Fruit fly (Drosophila melanogaster) whole organism, wandering third instar larva: Measurements from ENCODE around the gene Neos.

Source experiments
- Abd-B ChIP-seq: fragments of >200 bp; optimal IDR thresholded peaks from 2 replicates; lab custom pipeline; 2017; ENCODE audit warnings: missing biosample characterization, missing genetic modification characterization
- CG32264 ChIP-seq: fragments of 200-800 bp; sonication (Bioruptor generic); optimal IDR thresholded peaks from 2 replicates; lab custom pipeline; 2016; ENCODE audit warnings: missing biosample characterization, missing genetic modification characterization
- CG9705 ChIP-seq: fragments of 200-800 bp; sonication (Bioruptor generic); optimal IDR thresholded peaks from 2 replicates; lab custom pipeline; 2018; ENCODE audit warnings: missing biosample characterization, mild to moderate bottlenecking, missing genetic modification characterization
- CrebA ChIP-seq: fragments of 200-800 bp; sonication (Bioruptor generic); optimal IDR thresholded peaks from 2 replicates; lab custom pipeline; 2016; ENCODE audit warnings: missing biosample characterization, mild to moderate bottlenecking, missing genetic modification characterization, borderline replicate concordance
- Dfd ChIP-seq: fragments of >200 bp; optimal IDR thresholded peaks from 2 replicates; lab custom pipeline; 2017; ENCODE audit warnings: missing biosample characterization, missing genetic modification characterization
- Dif ChIP-seq: fragments of 200-275, 200-300 bp; sonication (Bioruptor generic); optimal IDR thresholded peaks from 2 replicates; lab custom pipeline; 2018; ENCODE audit warnings: missing biosample characterization, missing genetic modification characterization; ENCODE audit not compliant: partially characterized antibody
- HLH106 ChIP-seq: fragments of 200-800 bp; optimal IDR thresholded peaks from 3 replicates; lab custom pipeline; 2019; ENCODE audit warnings: missing biosample characterization, mild to moderate bottlenecking, missing genetic modification characterization, moderate library complexity
- Hnf4 ChIP-seq: fragments of 200-800 bp; sonication (Bioruptor generic); optimal IDR thresholded peaks from 2 replicates; lab custom pipeline; 2016; ENCODE audit warnings: missing biosample characterization, mild to moderate bottlenecking, missing genetic modification characterization
- Hr78 ChIP-seq: fragments of >200 bp; optimal IDR thresholded peaks from 2 replicates; lab custom pipeline; 2017; ENCODE audit warnings: missing biosample characterization, missing genetic modification characterization
- Hr83 ChIP-seq: fragments of 200-300 bp; sonication (Bioruptor generic); optimal IDR thresholded peaks from 2 replicates; lab custom pipeline; 2016; ENCODE audit warnings: missing biosample characterization, mild to moderate bottlenecking, missing genetic modification characterization, moderate library complexity; ENCODE audit not compliant: poor library complexity, severe bottlenecking
- Jra ChIP-seq: sonication (Bioruptor generic); optimal IDR thresholded peaks from 2 replicates; lab custom pipeline; 2016; ENCODE audit warnings: missing biosample characterization, missing genetic modification characterization
- Myc ChIP-seq: fragments of >200 bp; optimal IDR thresholded peaks from 2 replicates; lab custom pipeline; 2017
- N ChIP-seq: fragments of >200 bp; optimal IDR thresholded peaks from 2 replicates; lab custom pipeline; 2018; ENCODE audit warnings: missing biosample characterization, missing external identifiers, missing genetic modification characterization
- OdsH ChIP-seq: fragments of 200-800 bp; sonication (Bioruptor generic); optimal IDR thresholded peaks from 2 replicates; lab custom pipeline; 2016; ENCODE audit warnings: missing biosample characterization, mild to moderate bottlenecking, missing genetic modification characterization
- Rel ChIP-seq, 2 experiments: fragments of 200-800 bp; sonication (Bioruptor generic) in 1 of 2; optimal IDR thresholded peaks; 2 replicates in 1 of 2; 3 replicates in 1 of 2; lab custom pipeline; 2016 to 2019; ENCODE audit warnings: mild to moderate bottlenecking in 2 of 2, missing biosample characterization in 2 of 2, missing genetic modification characterization in 2 of 2, moderate library complexity in 1 of 2
- Sp1 ChIP-seq: fragments of 200-800 bp; sonication (Bioruptor generic); optimal IDR thresholded peaks from 3 replicates; lab custom pipeline; 2019; ENCODE audit warnings: missing biosample characterization, mild to moderate bottlenecking, missing genetic modification characterization, moderate library complexity
- Vsx2 ChIP-seq: fragments of 200-300, 225-300 bp; sonication (Bioruptor generic); optimal IDR thresholded peaks from 2 replicates; lab custom pipeline; 2018; ENCODE audit warnings: missing biosample characterization, missing genetic modification characterization; ENCODE audit not compliant: partially characterized antibody
- br ChIP-seq: fragments of 200-800 bp; sonication (Bioruptor generic); optimal IDR thresholded peaks from 2 replicates; lab custom pipeline; 2016; ENCODE audit warnings: missing biosample characterization, missing genetic modification characterization
- brk ChIP-seq: fragments of 200-800 bp; sonication (Bioruptor generic); optimal IDR thresholded peaks from 2 replicates; lab custom pipeline; 2016; ENCODE audit warnings: missing biosample characterization, mild to moderate bottlenecking, missing genetic modification characterization
- dl ChIP-seq, 2 experiments: fragments of 175-275, 200-275 bp in 1 of 2; fragments of 200-275 bp in 1 of 2; sonication (Bioruptor generic); optimal IDR thresholded peaks; lab custom pipeline; 2018; ENCODE audit warnings: mild to moderate bottlenecking in 2 of 2, missing biosample characterization in 2 of 2, missing genetic modification characterization in 2 of 2, moderate library complexity in 2 of 2; ENCODE audit not compliant: partially characterized antibody in 2 of 2, insufficient read depth in 1 of 2
- dmrt93B ChIP-seq: fragments of 200-800 bp; sonication (Bioruptor generic); optimal IDR thresholded peaks from 2 replicates; lab custom pipeline; 2018; ENCODE audit warnings: missing biosample characterization, mild to moderate bottlenecking, missing genetic modification characterization
- dsf ChIP-seq: sonication (Bioruptor generic); optimal IDR thresholded peaks from 2 replicates; lab custom pipeline; 2016; ENCODE audit warnings: missing biosample characterization, missing genetic modification characterization, borderline replicate concordance
- ey ChIP-seq: fragments of 200-800 bp; sonication (Bioruptor generic); optimal IDR thresholded peaks from 2 replicates; lab custom pipeline; 2016; ENCODE audit warnings: missing biosample characterization, missing genetic modification characterization
- foxo ChIP-seq, 2 experiments: fragments of 200-800 bp; sonication (Bioruptor generic); optimal IDR thresholded peaks; 2 replicates in 1 of 2; 3 replicates in 1 of 2; lab custom pipeline; 2016 to 2017; ENCODE audit warnings: missing biosample characterization in 2 of 2, missing genetic modification characterization in 2 of 2
- fru ChIP-seq: fragments of 200-800 bp; sonication (Bioruptor generic); optimal IDR thresholded peaks from 3 replicates; lab custom pipeline; 2016; ENCODE audit warnings: missing biosample characterization, mild to moderate bottlenecking, missing genetic modification characterization
- h ChIP-seq: fragments of 200-800 bp; sonication (Bioruptor generic); optimal IDR thresholded peaks from 3 replicates; lab custom pipeline; 2016; ENCODE audit warnings: missing biosample characterization, mild to moderate bottlenecking, missing genetic modification characterization
- jim ChIP-seq: fragments of 175-275, 200-325 bp; sonication (Bioruptor generic); optimal IDR thresholded peaks from 2 replicates; lab custom pipeline; 2016; ENCODE audit warnings: missing biosample characterization, mild to moderate bottlenecking, missing genetic modification characterization
- lola ChIP-seq: fragments of >200 bp; optimal IDR thresholded peaks from 2 replicates; lab custom pipeline; 2017; ENCODE audit warnings: missing biosample characterization, missing genetic modification characterization
- pan ChIP-seq: fragments of >200 bp; optimal IDR thresholded peaks from 2 replicates; lab custom pipeline; 2017
- psq ChIP-seq: fragments of 200-800 bp; sonication (Bioruptor generic); optimal IDR thresholded peaks from 3 replicates; lab custom pipeline; 2017; ENCODE audit warnings: missing biosample characterization, mild to moderate bottlenecking, missing genetic modification characterization, moderate library complexity
- rgr ChIP-seq: fragments of 200-800 bp; sonication (Bioruptor generic); optimal IDR thresholded peaks from 3 replicates; lab custom pipeline; 2016; ENCODE audit warnings: missing biosample characterization, mild to moderate bottlenecking, missing genetic modification characterization
- sage ChIP-seq: fragments of 200-800 bp; sonication (Bioruptor generic); optimal IDR thresholded peaks from 2 replicates; lab custom pipeline; 2016; ENCODE audit warnings: missing biosample characterization, mild to moderate bottlenecking, missing genetic modification characterization
- sv ChIP-seq: fragments of 200-800 bp; sonication (Bioruptor generic); optimal IDR thresholded peaks from 3 replicates; lab custom pipeline; 2016; ENCODE audit warnings: missing biosample characterization, missing genetic modification characterization
- tai ChIP-seq: sonication (Bioruptor generic); optimal IDR thresholded peaks from 2 replicates; lab custom pipeline; 2016; ENCODE audit warnings: missing biosample characterization, missing genetic modification characterization
- usp ChIP-seq: fragments of >200 bp; optimal IDR thresholded peaks from 2 replicates; lab custom pipeline; 2017; ENCODE audit warnings: missing biosample characterization, missing genetic modification characterization
- woc ChIP-seq: sonication (Bioruptor generic); optimal IDR thresholded peaks from 2 replicates; lab custom pipeline; 2016; ENCODE audit warnings: missing biosample characterization, mild to moderate bottlenecking, missing genetic modification characterization

Neos gene

DNA sequence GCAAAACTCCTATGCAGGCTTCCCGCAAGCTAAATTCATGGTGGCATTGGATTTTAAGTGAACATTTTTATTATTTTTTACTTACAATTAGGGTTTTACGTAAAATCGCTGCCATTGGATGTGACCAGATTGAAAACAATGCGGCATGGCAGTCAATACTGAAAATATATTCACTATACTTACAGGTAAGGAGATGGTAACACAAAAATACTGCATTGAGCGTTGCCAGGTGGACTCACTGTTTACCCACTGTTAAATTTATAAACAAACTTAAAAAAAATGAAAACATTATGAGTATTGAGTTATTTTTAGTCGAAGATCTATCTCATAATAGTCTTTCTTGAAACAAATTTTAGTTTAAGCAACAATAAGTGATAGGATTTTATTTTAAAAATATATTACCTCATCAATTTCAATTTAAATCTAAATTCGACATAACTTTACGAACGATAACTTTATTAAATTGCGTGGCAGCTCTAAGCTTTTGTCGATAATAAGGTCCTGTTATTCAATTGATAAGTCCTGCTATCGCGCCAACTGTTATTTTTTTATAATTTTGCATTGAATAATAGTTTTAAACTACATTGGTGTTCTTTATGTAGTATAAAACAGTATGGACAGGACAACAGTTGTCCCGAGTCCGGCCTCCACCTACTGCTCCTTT, 2.5 kb downstream of the Neos start, which contains the start of the genes mRpL50 and mei-P22:
TSS of gene mRpL50 (minus strand) at position 159 of the 664 bp plus-strand sequence.
TSS of gene mei-P22 (plus strand) at position 614 of the 664 bp plus-strand sequence.
- TF ChIP-seq CG32264: no peak
- peak; percentile 4 for TF ChIP-seq woc
- no peak for TF ChIP-seq sage (GFP tag; lab: Kevin White, UChicago)
- peak; percentile 18 for TF ChIP-seq ey
- TF ChIP-seq Abd-B (GFP tag; lab: Kevin White, UChicago): no peak
- no peak for TF ChIP-seq Dfd (GFP tag; lab: Kevin White, UChicago)
- TF ChIP-seq foxo (GFP tag; optimal IDR thresholded peaks at IDR 0.05; lab: Kevin White, UChicago): peak in 1 of 2 experiments; percentile 43
- TF ChIP-seq Hr78 (GFP tag; lab: Kevin White, UChicago): no peak
- TF ChIP-seq Myc (lab: Kevin White, UChicago): no peak
- peak; percentile 21 for TF ChIP-seq Jra (GFP tag; lab: Kevin White, UChicago)
- TF ChIP-seq dsf (GFP tag; lab: Kevin White, UChicago): no peak
- no peak for TF ChIP-seq brk
- TF ChIP-seq N: no peak
- TF ChIP-seq rgr (GFP tag; lab: Kevin White, UChicago): peak; percentile 88
- TF ChIP-seq Dif (GFP tag; lab: Kevin White, UChicago): no peak
- TF ChIP-seq jim (GFP tag; lab: Kevin White, UChicago): no peak
- TF ChIP-seq Vsx2 (GFP tag; lab: Kevin White, UChicago): no peak
- no peak for TF ChIP-seq Rel (GFP tag; optimal IDR thresholded peaks at IDR 0.05; lab: Kevin White, UChicago)
- peak; percentile 24 for TF ChIP-seq Rel (tag; optimal IDR thresholded peaks at IDR 0.05; lab: Kevin White, UChicago)
- TF ChIP-seq pan (lab: Kevin White, UChicago): no peak
- no peak for TF ChIP-seq br (GFP tag; lab: Kevin White, UChicago)
- TF ChIP-seq CG9705 (GFP tag; lab: Kevin White, UChicago): no peak
- no peak for TF ChIP-seq Sp1 (GFP tag; lab: Kevin White, UChicago)
- TF ChIP-seq tai (GFP tag; lab: Kevin White, UChicago): no peak
- no peak for TF ChIP-seq dmrt93B
- TF ChIP-seq dl (GFP tag; optimal IDR thresholded peaks at IDR 0.05; lab: Kevin White, UChicago; ENCODE audit: insufficient read depth in 1 of 2, partially characterized antibody in 2 of 2): no peak
- TF ChIP-seq h (GFP tag; lab: Kevin White, UChicago): peak; percentile 15
- TF ChIP-seq fru (GFP tag; lab: Kevin White, UChicago): no peak
- TF ChIP-seq OdsH: no peak
- TF ChIP-seq Hr83 (GFP tag; lab: Kevin White, UChicago): peak; percentile 45
- TF ChIP-seq sv (GFP tag; lab: Kevin White, UChicago): no peak
- TF ChIP-seq Hnf4 (GFP tag; lab: Kevin White, UChicago): no peak
- TF ChIP-seq psq (GFP tag; lab: Kevin White, UChicago): no peak
- TF ChIP-seq CrebA: no peak
- no peak for TF ChIP-seq lola (GFP tag; lab: Kevin White, UChicago)
- TF ChIP-seq, all 38 proteins: peak for 8

DNA sequence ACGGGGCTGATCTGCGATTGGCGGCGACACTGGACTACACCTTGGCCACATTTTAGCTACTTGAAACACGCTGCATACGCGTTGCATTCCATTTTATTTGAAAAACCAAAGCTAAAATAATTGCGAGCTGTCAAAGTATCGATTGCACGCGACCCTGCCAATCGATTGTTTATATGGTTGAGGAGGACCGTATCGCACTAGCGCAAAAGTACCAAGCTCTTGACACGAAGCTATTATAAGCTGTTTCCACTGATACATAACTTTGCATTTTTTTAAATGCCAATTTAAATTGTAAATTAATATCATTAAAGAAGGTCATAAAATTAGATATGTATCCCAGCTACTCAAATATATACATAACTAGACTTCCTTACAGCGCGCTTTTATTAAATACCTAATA, 7.7 kb downstream of the Neos start, which contains the start of gene Cdc27:
TSS of gene Cdc27 (minus strand) at position 174 of the 400 bp plus-strand sequence.
- peak; percentile 16 for TF ChIP-seq Sp1 (GFP tag; lab: Kevin White, UChicago)
- TF ChIP-seq Rel (GFP tag; optimal IDR thresholded peaks at IDR 0.05; lab: Kevin White, UChicago): no peak
- TF ChIP-seq Rel (tag; optimal IDR thresholded peaks at IDR 0.05; lab: Kevin White, UChicago): peak; percentile 15
- TF ChIP-seq CG9705 (GFP tag; lab: Kevin White, UChicago): peak; percentile 25
- TF ChIP-seq Dfd (GFP tag; lab: Kevin White, UChicago): no peak
- TF ChIP-seq pan (lab: Kevin White, UChicago): no peak
- peak; percentile 53 for TF ChIP-seq Hr78 (GFP tag; lab: Kevin White, UChicago)
- no peak for TF ChIP-seq dl (GFP tag; optimal IDR thresholded peaks at IDR 0.05; lab: Kevin White, UChicago; ENCODE audit: insufficient read depth in 1 of 2, partially characterized antibody in 2 of 2)
- TF ChIP-seq ey: peak; percentile 9
- TF ChIP-seq fru (GFP tag; lab: Kevin White, UChicago): no peak
- peak; percentile 17 for TF ChIP-seq h (GFP tag; lab: Kevin White, UChicago)
- TF ChIP-seq sv (GFP tag; lab: Kevin White, UChicago): no peak
- peak; percentile 6 for TF ChIP-seq rgr (GFP tag; lab: Kevin White, UChicago)
- TF ChIP-seq usp (GFP tag; lab: Kevin White, UChicago): no peak
- peak; percentile 5 for TF ChIP-seq psq (GFP tag; lab: Kevin White, UChicago)
- TF ChIP-seq woc: peak; percentile 49
- peak; percentile 44 for TF ChIP-seq HLH106 (tag; lab: Kevin White, UChicago)
- no peak for TF ChIP-seq dsf (GFP tag; lab: Kevin White, UChicago)
- peak in 1 of 2 experiments; percentile 47 for TF ChIP-seq foxo (GFP tag; optimal IDR thresholded peaks at IDR 0.05; lab: Kevin White, UChicago)
- no peak for TF ChIP-seq Dif (GFP tag; lab: Kevin White, UChicago)
- TF ChIP-seq sage (GFP tag; lab: Kevin White, UChicago): no peak
- peak; percentile 8 for TF ChIP-seq Jra (GFP tag; lab: Kevin White, UChicago)
- TF ChIP-seq N: peak; percentile 97
- TF ChIP-seq Myc (lab: Kevin White, UChicago): no peak
- no peak for TF ChIP-seq jim (GFP tag; lab: Kevin White, UChicago)
- TF ChIP-seq CG32264: no peak
